Worm (Caenorhabditis elegans) whole organism, L4 larva: ENCODE results near the gene F28A10.5.
A peak's percentile ranks its signal among the peaks of the same experiment; 100 is the strongest.
"Not testable (repeated sequence)": the region's sequence is repeated elsewhere in the genome, so short reads cannot be mapped to it uniquely, and the experiment has no call there.

ENCODE experiments used
- D1046.2 ChIP-seq: fragments of 200-800 bp; sonication (Bioruptor generic); IDR thresholded peaks from 2 replicates; pipeline ENCODE4 v1.3.6; 2022; ENCODE audit warnings: missing genetic modification characterization, missing compliant biosample characterization
- F10B5.3 ChIP-seq: sonication (generic microtip); optimal IDR thresholded peaks from 2 replicates; lab custom pipeline; 2016; ENCODE audit warnings: mild to moderate bottlenecking, missing genetic modification characterization, missing compliant biosample characterization
- F26F4.8 ChIP-seq: fragments of 200-800 bp; sonication (Bioruptor generic); conservative IDR thresholded peaks from 2 replicates; pipeline ENCODE4 v1.3.6; 2022; ENCODE audit warnings: missing genetic modification characterization, missing compliant biosample characterization
- F44E2.7 ChIP-seq: fragments of 200-800 bp; sonication (Bioruptor generic); IDR thresholded peaks from 2 replicates; pipeline ENCODE4 v2.1.2; 2022; ENCODE audit warnings: missing genetic modification characterization, missing compliant biosample characterization
- Y105C5A.15 ChIP-seq: fragments of 200-800 bp; sonication (Bioruptor generic); IDR thresholded peaks from 2 replicates; pipeline ENCODE4 v1.3.6; 2022; ENCODE audit warnings: missing genetic modification characterization, missing compliant biosample characterization
- Y5F2A.4 ChIP-seq: fragments of 200-800 bp; sonication (Bioruptor generic); optimal IDR thresholded peaks from 2 replicates; lab custom pipeline; 2018; ENCODE audit warnings: mild to moderate bottlenecking, missing genetic modification characterization, missing compliant biosample characterization
- attf-4 ChIP-seq: sonication (generic microtip); optimal IDR thresholded peaks from 3 replicates; lab custom pipeline; 2017; ENCODE audit warnings: missing biosample characterization, missing genetic modification characterization
- ceh-20 ChIP-seq: fragments of 200-800 bp; sonication (Bioruptor generic); IDR thresholded peaks from 2 replicates; pipeline ENCODE4 v1.3.6; 2022; ENCODE audit warnings: missing genetic modification reagents, missing genetic modification characterization, missing compliant biosample characterization
- ceh-62 ChIP-seq: sonication (generic microtip); optimal IDR thresholded peaks from 2 replicates; lab custom pipeline; 2017; ENCODE audit warnings: missing biosample characterization, missing genetic modification characterization
- ceh-82 ChIP-seq: sonication (generic microtip); optimal IDR thresholded peaks from 2 replicates; lab custom pipeline; 2017; ENCODE audit warnings: missing biosample characterization, missing genetic modification characterization
- ces-1 ChIP-seq: fragments of 150-350 bp; sonication (generic microtip); optimal IDR thresholded peaks from 4 replicates; lab custom pipeline; 2014; ENCODE audit warnings: missing biosample characterization, missing genetic modification reagents, missing genetic modification characterization
- daf-12 ChIP-seq: fragments of 150-350 bp; optimal IDR thresholded peaks from 2 replicates; lab custom pipeline; 2014; ENCODE audit warnings: missing biosample characterization, missing genetic modification reagents, missing genetic modification characterization
- daf-16 ChIP-seq, 3 experiments: sonication (generic microtip); optimal IDR thresholded peaks; 2 replicates each; lab custom pipeline; 2016 to 2017; ENCODE audit warnings: missing genetic modification characterization in 3 of 3, missing genetic modification reagents in 3 of 3, mild to moderate bottlenecking in 2 of 3, missing compliant biosample characterization in 2 of 3, missing biosample characterization in 1 of 3, moderate library complexity in 1 of 3
- daf-19 ChIP-seq: fragments of 200-800 bp; sonication (Bioruptor generic); conservative IDR thresholded peaks from 2 replicates; pipeline ENCODE4 v1.3.6; 2022; ENCODE audit warnings: missing genetic modification characterization, missing compliant biosample characterization
- dmd-6 ChIP-seq: fragments of 200-800 bp; sonication (Bioruptor generic); IDR thresholded peaks from 2 replicates; pipeline ENCODE4 v1.3.6; 2022; ENCODE audit warnings: missing genetic modification reagents, missing genetic modification characterization, missing compliant biosample characterization
- dve-1 ChIP-seq: sonication (generic microtip); optimal IDR thresholded peaks from 2 replicates; lab custom pipeline; 2017; ENCODE audit warnings: antibody characterized with exemption, mild to moderate bottlenecking, missing genetic modification characterization, missing compliant biosample characterization; ENCODE audit not compliant: insufficient read depth
- fkh-10 ChIP-seq: fragments of 150-350 bp; optimal IDR thresholded peaks from 2 replicates; lab custom pipeline; 2014; ENCODE audit warnings: missing biosample characterization, missing genetic modification reagents, missing genetic modification characterization
- fos-1 ChIP-seq: fragments of 150-350 bp; optimal IDR thresholded peaks from 2 replicates; lab custom pipeline; 2014; ENCODE audit warnings: missing biosample characterization, missing genetic modification characterization
- gei-8 ChIP-seq: fragments of 200-800 bp; sonication (Bioruptor generic); optimal IDR thresholded peaks from 2 replicates; lab custom pipeline; 2018; ENCODE audit warnings: mild to moderate bottlenecking, missing genetic modification characterization, missing compliant biosample characterization
- hlh-11 ChIP-seq: fragments of 200-800 bp; sonication (Bioruptor generic); optimal IDR thresholded peaks from 2 replicates; lab custom pipeline; 2018; ENCODE audit warnings: mild to moderate bottlenecking, missing genetic modification characterization, missing compliant biosample characterization
- hmg-1.1 ChIP-seq: fragments of 200-800 bp; sonication (Bioruptor generic); IDR thresholded peaks from 2 replicates; pipeline ENCODE4 v1.3.6; 2022; ENCODE audit warnings: missing genetic modification reagents, missing genetic modification characterization, missing compliant biosample characterization
- jun-1 ChIP-seq: fragments of 150-350 bp; optimal IDR thresholded peaks from 2 replicates; lab custom pipeline; 2014; ENCODE audit warnings: missing biosample characterization, missing genetic modification reagents, missing genetic modification characterization
- lin-1 ChIP-seq: fragments of 200-800 bp; sonication (Bioruptor generic); IDR thresholded peaks from 2 replicates; pipeline ENCODE4 v1.3.6; 2022; ENCODE audit warnings: missing genetic modification reagents, missing genetic modification characterization, missing compliant biosample characterization
- lin-13 ChIP-seq: fragments of 150-350 bp; optimal IDR thresholded peaks from 2 replicates; lab custom pipeline; 2014; ENCODE audit warnings: missing biosample characterization, missing genetic modification reagents, missing genetic modification characterization
- lin-39 ChIP-seq: fragments of 150-350 bp; optimal IDR thresholded peaks from 2 replicates; lab custom pipeline; 2014; ENCODE audit warnings: missing biosample characterization, missing genetic modification reagents, missing genetic modification characterization
- lir-3 ChIP-seq: sonication (generic microtip); optimal IDR thresholded peaks from 2 replicates; lab custom pipeline; 2016; ENCODE audit warnings: mild to moderate bottlenecking, missing genetic modification characterization, missing compliant biosample characterization
- lsy-2 ChIP-seq, 2 experiments: fragments of 150-350 bp in 1 of 2; sonication (generic microtip) in 1 of 2; optimal IDR thresholded peaks; 2 replicates each; lab custom pipeline; 2014 to 2017; ENCODE audit warnings: missing biosample characterization in 2 of 2, missing genetic modification characterization in 2 of 2
- madf-5 ChIP-seq, 2 experiments: fragments of 200-800 bp; sonication (Bioruptor generic); IDR thresholded peaks; 2 replicates each; pipeline ENCODE4 v1.3.6; 2022; ENCODE audit warnings: missing compliant biosample characterization in 2 of 2, missing genetic modification characterization in 2 of 2
- mdt-29 ChIP-seq: fragments of 200-800 bp; sonication (Bioruptor generic); IDR thresholded peaks from 2 replicates; pipeline ENCODE4 v1.3.6; 2022; ENCODE audit warnings: missing genetic modification reagents, missing genetic modification characterization, missing compliant biosample characterization
- mes-2 ChIP-seq: sonication (generic microtip); optimal IDR thresholded peaks from 2 replicates; lab custom pipeline; 2016; ENCODE audit warnings: missing genotype, mild to moderate bottlenecking, missing genetic modification characterization, missing compliant biosample characterization; ENCODE audit not compliant: poor library complexity, severe bottlenecking
- nhr-25 ChIP-seq: sonication (generic microtip); optimal IDR thresholded peaks from 2 replicates; lab custom pipeline; 2017; ENCODE audit warnings: missing genetic modification characterization, mild to moderate bottlenecking, missing compliant biosample characterization, antibody characterized with exemption, moderate library complexity, borderline replicate concordance; ENCODE audit not compliant: insufficient read depth
- nhr-28 ChIP-seq: fragments of 150-350 bp; optimal IDR thresholded peaks from 2 replicates; lab custom pipeline; 2014; ENCODE audit warnings: missing biosample characterization, missing genetic modification characterization
- nhr-41 ChIP-seq: fragments of 200-800 bp; sonication (Bioruptor generic); IDR thresholded peaks from 2 replicates; pipeline ENCODE4 v1.3.6; 2022; ENCODE audit warnings: missing genetic modification reagents, missing genetic modification characterization, missing compliant biosample characterization
- nhr-48 ChIP-seq: sonication (generic microtip); optimal IDR thresholded peaks from 2 replicates; lab custom pipeline; 2016; ENCODE audit warnings: mild to moderate bottlenecking, missing genetic modification characterization, missing compliant biosample characterization
- nhr-76 ChIP-seq: fragments of 150-350 bp; optimal IDR thresholded peaks from 2 replicates; lab custom pipeline; 2014; ENCODE audit warnings: missing biosample characterization, missing genetic modification characterization
- nhr-77 ChIP-seq: fragments of 150-350 bp; optimal IDR thresholded peaks from 2 replicates; lab custom pipeline; 2014; ENCODE audit warnings: missing biosample characterization, missing genetic modification characterization
- pha-4 ChIP-seq, 2 experiments: fragments of 150-350 bp in 1 of 2; fragments of 200-800 bp in 1 of 2; sonication (Bioruptor generic) in 1 of 2; IDR thresholded peaks in 1 of 2; optimal IDR thresholded peaks in 1 of 2; 2 replicates each; pipeline versions ENCODE4 v1.3.6 to Lab custom; 2014 to 2022; ENCODE audit warnings: missing genetic modification characterization in 2 of 2, missing genetic modification reagents in 2 of 2, missing biosample characterization in 1 of 2, missing compliant biosample characterization in 1 of 2
- pqm-1 ChIP-seq: sonication (generic microtip); optimal IDR thresholded peaks from 2 replicates; lab custom pipeline; 2017; ENCODE audit warnings: missing biosample characterization, missing genetic modification characterization
- snpc-1.2 ChIP-seq: fragments of 200-800 bp; sonication (Bioruptor generic); IDR thresholded peaks from 2 replicates; pipeline ENCODE4 v1.3.6; 2022; ENCODE audit warnings: missing genetic modification reagents, missing genetic modification characterization, missing compliant biosample characterization
- snpc-4 ChIP-seq: fragments of 150-350 bp; optimal IDR thresholded peaks from 2 replicates; lab custom pipeline; 2014; ENCODE audit warnings: missing biosample characterization, missing genetic modification characterization
- tra-1 ChIP-seq: fragments of 200-800 bp; sonication (Bioruptor generic); IDR thresholded peaks from 2 replicates; pipeline ENCODE4 v1.3.6; 2022; ENCODE audit warnings: missing genetic modification reagents, missing genetic modification characterization, missing compliant biosample characterization
- unc-62 ChIP-seq, 3 experiments: fragments of 150-350 bp in 1 of 3; sonication (generic microtip); optimal IDR thresholded peaks in 2 of 3; peaks in 1 of 3; 1 replicate in 1 of 3; 2 replicates in 2 of 3; lab custom pipeline; 2014 to 2017; ENCODE audit warnings: missing biosample characterization in 3 of 3, missing genetic modification characterization in 3 of 3, missing genetic modification reagents in 3 of 3, missing genotype in 1 of 3

The F28A10.5 gene

DNA sequence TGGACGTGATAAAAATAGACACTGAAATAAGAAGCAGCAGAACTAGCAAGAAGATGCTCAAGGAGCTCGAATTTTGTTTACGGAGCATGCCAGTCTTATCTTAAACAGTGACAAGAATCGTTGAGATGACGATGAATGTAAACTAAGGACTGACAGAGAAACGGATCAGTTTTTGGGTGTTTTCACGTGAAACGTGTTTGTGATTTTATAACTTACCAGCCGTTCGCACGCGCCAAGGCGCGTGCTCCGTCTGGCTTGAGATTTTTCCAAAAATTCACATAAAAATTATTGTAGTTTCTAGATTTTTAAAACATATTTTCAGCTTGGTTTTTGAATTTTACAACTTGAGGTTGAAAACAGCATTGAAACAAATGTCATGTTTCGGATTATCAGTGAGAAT lies at the start of gene F28A10.5:
Gene F28A10.5 (minus strand): TSS at position 101 of the 400 bp plus-strand sequence.
- TF ChIP-seq hmg-1.1 (GFP tag; lab: Robert Waterston, UW); fos-1; Y105C5A.15 (GFP tag; lab: Robert Waterston, UW): not testable (repeated sequence)
- TF ChIP-seq, all 104 proteins: peak for 0; not testable (repeated sequence) for 104

DNA sequence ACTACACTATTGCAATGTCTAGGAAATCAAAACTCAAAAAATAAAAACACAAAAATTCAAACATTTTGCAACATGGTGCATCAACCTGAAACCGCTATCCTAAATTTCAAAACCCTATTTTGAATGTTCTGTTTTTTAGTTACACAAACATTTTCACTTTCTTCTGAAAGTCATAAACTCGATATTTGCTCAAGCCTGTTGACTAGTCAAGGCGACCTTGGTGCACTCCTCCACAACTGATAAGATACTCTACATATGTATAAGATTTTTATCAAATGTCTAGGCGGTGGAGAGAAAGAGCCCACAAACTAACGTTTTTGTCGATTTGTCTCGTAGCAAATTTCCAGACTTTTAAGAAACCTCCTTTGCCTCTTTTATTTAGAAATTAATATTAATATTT lies 37.6 kb upstream of the F28A10.5 start, which contains the start of gene T07D3.4:
Gene T07D3.4 (plus strand): TSS at position 286 of the 400 bp plus-strand sequence.
- TF ChIP-seq fos-1 (no peak), daf-16 (GFP tag; optimal IDR thresholded peaks at IDR 0.05; lab: Kevin White, UChicago) (no peak), daf-16 (tag; optimal IDR thresholded peaks at IDR 0.05; lab: Kevin White, UChicago) (peak; percentile 90), gei-8 (no peak), snpc-1.2 (GFP tag; lab: Robert Waterston, UW) (no peak), daf-19 (GFP tag; lab: Robert Waterston, UW) (no peak), jun-1 (tag; lab: Kevin White, UChicago) (no peak), nhr-76 (tag; lab: Kevin White, UChicago) (no peak), ces-1 (GFP tag; lab: Kevin White, UChicago) (no peak), nhr-77 (peak; percentile 37), fkh-10 (GFP tag; lab: Kevin White, UChicago) (no peak), lin-13 (GFP tag; lab: Kevin White, UChicago) (no peak), hlh-11 (tag; lab: Kevin White, UChicago) (peak; percentile 54), dve-1 (tag; lab: Kevin White, UChicago) (peak; percentile 29), F10B5.3 (no peak), F44E2.7 (no peak), mdt-29 (GFP tag; lab: Robert Waterston, UW) (no peak), nhr-28 (tag; lab: Kevin White, UChicago) (peak; percentile 70), snpc-4 (no peak), pqm-1 (tag; lab: Kevin White, UChicago) (peak; percentile 67), F26F4.8 (GFP tag; lab: Robert Waterston, UW) (no peak), nhr-41 (GFP tag; lab: Robert Waterston, UW) (no peak), dmd-6 (GFP tag; lab: Robert Waterston, UW) (peak; percentile 51; the same call in 1 of the 2 replicates)
- TF ChIP-seq, all 104 proteins: peak for 7

DNA sequence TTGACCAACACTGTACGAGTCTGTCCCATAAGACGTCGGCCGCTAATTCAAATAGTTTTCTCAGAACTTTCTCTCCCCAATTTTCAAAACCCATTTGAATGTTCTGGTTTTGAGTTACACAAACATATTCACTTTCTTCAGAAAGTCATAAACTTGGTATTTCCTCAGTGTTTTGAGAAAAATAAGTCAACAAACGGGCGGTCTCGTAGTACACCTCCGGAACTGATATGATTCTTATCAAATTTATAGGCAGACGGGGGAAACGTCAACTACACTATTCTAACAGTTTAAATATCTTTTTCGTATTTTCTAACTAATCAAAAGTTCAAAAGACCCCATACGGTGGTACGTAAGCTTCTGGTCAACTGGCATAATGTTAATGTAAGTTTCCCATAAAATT lies 33.7 kb upstream of the F28A10.5 start:
- no peak for TF ChIP-seq nhr-48
- no peak for TF ChIP-seq lin-39 (tag; lab: Kevin White, UChicago)
- TF ChIP-seq ceh-82: no peak
- TF ChIP-seq hlh-11 (tag; lab: Kevin White, UChicago): peak; percentile 4
- TF ChIP-seq pha-4 (GFP tag; IDR thresholded peaks at IDR 0.05; lab: Robert Waterston, UW): no peak
- TF ChIP-seq pha-4 (tag; optimal IDR thresholded peaks at IDR 0.05; lab: Kevin White, UChicago): no peak
- TF ChIP-seq nhr-77: peak; percentile 18
- TF ChIP-seq unc-62 (GFP tag; optimal IDR thresholded peaks at IDR 0.05 in 1 of 2; lab: Kevin White, UChicago): peak in 1 of 2 experiments; percentile 73
- TF ChIP-seq unc-62 (tag; optimal IDR thresholded peaks at IDR 0.05; lab: Kevin White, UChicago): no peak
- TF ChIP-seq ceh-62 (tag; lab: Kevin White, UChicago): no peak
- peak; percentile 13 for TF ChIP-seq nhr-28 (tag; lab: Kevin White, UChicago)
- no peak for TF ChIP-seq tra-1
- TF ChIP-seq dmd-6 (GFP tag; lab: Robert Waterston, UW): peak; percentile 15; the same call in 1 of the 2 replicates
- TF ChIP-seq lir-3 (tag; lab: Kevin White, UChicago): no peak
- no peak for TF ChIP-seq daf-16 (GFP tag; optimal IDR thresholded peaks at IDR 0.05; lab: Kevin White, UChicago)
- peak; percentile 37 for TF ChIP-seq daf-16 (tag; optimal IDR thresholded peaks at IDR 0.05; lab: Kevin White, UChicago)
- TF ChIP-seq lin-1 (GFP tag; lab: Robert Waterston, UW): no peak
- peak; percentile 57 for TF ChIP-seq pqm-1 (tag; lab: Kevin White, UChicago)

DNA sequence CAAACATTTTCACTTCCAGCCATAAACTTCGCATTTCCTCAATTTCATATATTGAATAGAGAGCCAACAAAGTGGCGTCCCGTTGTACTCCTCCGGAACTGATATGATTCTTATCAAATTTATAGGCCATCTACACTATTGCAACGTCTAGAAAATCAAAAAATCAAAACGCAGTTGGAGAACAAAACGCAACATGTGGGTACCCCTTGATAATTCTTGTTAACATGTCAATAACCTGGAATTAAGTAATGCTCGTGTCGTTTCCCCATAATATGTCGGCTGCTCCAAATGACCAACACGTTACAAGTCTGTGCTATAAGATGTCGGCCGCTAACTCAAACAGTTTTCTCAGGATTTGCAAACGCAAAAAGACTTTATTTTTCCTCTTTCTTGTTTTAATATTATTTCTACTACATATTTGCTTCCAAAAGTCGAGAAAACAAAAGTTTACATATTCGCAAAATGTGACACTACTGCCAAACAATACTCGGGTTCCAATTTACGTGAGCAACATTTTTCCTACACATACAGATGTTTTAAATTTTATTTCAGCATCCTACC lies 30.3 kb upstream of the F28A10.5 start:
- no peak for TF ChIP-seq ceh-82
- TF ChIP-seq ceh-20: no peak
- TF ChIP-seq nhr-25 (tag; lab: Kevin White, UChicago): no peak
- TF ChIP-seq dmd-6 (GFP tag; lab: Robert Waterston, UW): peak; percentile 71
- peak; percentile 9 for TF ChIP-seq dve-1 (tag; lab: Kevin White, UChicago)
- no peak for TF ChIP-seq Y105C5A.15 (GFP tag; lab: Robert Waterston, UW)
- no peak for TF ChIP-seq D1046.2 (GFP tag; lab: Robert Waterston, UW)
- TF ChIP-seq snpc-1.2 (GFP tag; lab: Robert Waterston, UW): no peak
- peak; percentile 47 for TF ChIP-seq hlh-11 (tag; lab: Kevin White, UChicago)
- no peak for TF ChIP-seq lsy-2 (tag; optimal IDR thresholded peaks at IDR 0.05; lab: Kevin White, UChicago)
- peak; percentile 11 for TF ChIP-seq nhr-77
- TF ChIP-seq daf-12: no peak
- TF ChIP-seq attf-4 (tag; lab: Kevin White, UChicago): no peak
- no peak for TF ChIP-seq Y5F2A.4 (GFP tag; lab: Kevin White, UChicago)
- no peak for TF ChIP-seq mes-2 (tag; lab: Kevin White, UChicago)
- TF ChIP-seq madf-5 (GFP tag; IDR thresholded peaks at IDR 0.05; lab: Robert Waterston, UW): no peak
